Fruit fly (Drosophila melanogaster): ENCODE data around the gene CG14694.

Gene CG14694

dm6 chr3R:10836924-10837323 lies 22.7 kb downstream of the CG14694 start:
- no peak for TF ChIP-seq noc (tag; optimal IDR thresholded peaks at IDR 0.05)

dm6 chr3R:10834893-10835292 lies 24.7 kb downstream of the CG14694 start:
- no peak for TF ChIP-seq noc (tag; optimal IDR thresholded peaks at IDR 0.05)

dm6 chr3R:10832526-10833165 lies 27.0 kb downstream of the CG14694 start:
- no peak for TF ChIP-seq noc (tag; optimal IDR thresholded peaks at IDR 0.05)

- no peak for TF ChIP-seq noc (tag; optimal IDR thresholded peaks at IDR 0.05)
Observed at dm6 chr3R:10829746-10830145, 29.9 kb downstream of the CG14694 start.

DNA sequence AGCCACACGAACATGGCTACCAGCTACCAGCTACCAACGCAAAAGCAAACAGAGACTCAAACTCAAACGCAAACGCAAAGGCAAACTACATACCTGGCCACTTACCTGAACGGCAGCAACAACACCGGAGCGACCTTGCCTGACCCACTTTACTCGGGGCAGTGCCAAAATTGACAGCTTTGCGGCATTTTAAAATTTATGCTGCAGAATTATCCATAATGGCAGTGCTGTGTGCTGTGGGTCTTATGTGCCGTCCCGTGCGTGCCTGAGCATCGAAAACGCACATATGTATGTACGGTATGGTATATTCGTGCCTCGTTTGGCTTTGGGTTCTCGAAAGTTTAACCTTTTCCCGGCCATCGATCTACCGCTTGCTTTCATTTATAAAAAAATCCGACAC lies 30.9 kb downstream of the CG14694 start:
- TF ChIP-seq noc (tag; optimal IDR thresholded peaks at IDR 0.05), result no peak

- no peak for TF ChIP-seq noc (tag; optimal IDR thresholded peaks at IDR 0.05)
Observed at dm6 chr3R:10826796-10827524, 32.7 kb downstream of the CG14694 start, which contains the start of gene Cad86C. TSS of gene Cad86C (plus strand) at chr3R:10827079.

dm6 chr3R:10815032-10815431 lies 44.6 kb downstream of the CG14694 start, which contains the start of the genes CG14693 and TTLL15:
TSS of gene CG14693 (minus strand) at chr3R:10815047.
TSS of gene TTLL15 (plus strand) at chr3R:10815288.
- TF ChIP-seq noc (tag; optimal IDR thresholded peaks at IDR 0.05), result no peak
